Worm (Caenorhabditis elegans): Measurements from ENCODE around the gene F46G10.1.

- TF ChIP-seq elt-1 (tag; optimal IDR thresholded peaks at IDR 0.05) (no peak), nhr-23 (tag; optimal IDR thresholded peaks at IDR 0.05) (no peak), jun-1 (tag; optimal IDR thresholded peaks at IDR 0.05) (no peak), eor-1 (tag; optimal IDR thresholded peaks at IDR 0.05) (no peak), elt-2 (tag; optimal IDR thresholded peaks at IDR 0.05) (no peak), unc-39 (tag; optimal IDR thresholded peaks at IDR 0.05) (no peak), lin-39 (tag; optimal IDR thresholded peaks at IDR 0.05) (no peak), skn-1 (tag; optimal IDR thresholded peaks at IDR 0.05) (no peak), pha-4 (tag; optimal IDR thresholded peaks at IDR 0.05) (no peak)
Observed at ce11 chrX:13293023-13293422, 18.5 kb downstream of the F46G10.1 start.

Measured in whole organism, L3 larva.